Worm (Caenorhabditis elegans): ENCODE results near the gene Y59C2A.1.

DNA sequence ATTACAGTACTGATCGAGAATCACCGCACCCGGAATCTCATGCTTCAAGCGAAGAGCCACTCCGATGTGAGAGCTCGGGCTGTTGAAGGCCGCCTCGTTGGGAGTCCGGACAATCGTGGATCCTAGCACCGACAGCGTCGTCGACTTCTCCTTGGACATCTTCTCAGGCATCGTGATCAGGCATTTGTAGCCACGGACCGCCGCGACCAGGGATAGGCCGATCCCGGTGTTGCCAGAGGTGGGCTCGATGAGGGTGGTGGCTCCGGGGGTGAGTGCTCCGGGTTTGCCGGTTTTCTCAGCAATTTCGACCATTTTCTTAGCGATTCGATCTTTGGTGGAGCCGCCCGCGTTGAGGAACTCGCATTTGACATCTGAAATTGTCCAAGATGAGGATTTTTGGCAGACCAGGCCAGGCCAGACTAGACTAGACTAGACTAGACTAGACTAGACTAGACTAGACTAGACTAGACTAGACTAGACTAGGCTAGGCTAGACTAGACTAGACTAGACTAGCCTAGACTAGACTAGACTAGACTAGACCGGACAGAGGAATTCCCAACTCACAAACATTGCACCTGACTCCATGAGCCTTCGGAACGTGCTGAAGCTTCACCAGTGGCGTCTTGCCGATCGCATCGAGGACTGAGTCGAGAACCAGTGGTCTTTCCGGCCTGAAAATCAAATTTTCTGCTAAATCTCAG is 13.4 kb downstream of the Y59C2A.1 start:
- no peak for TF ChIP-seq ztf-11 (tag; optimal IDR thresholded peaks at IDR 0.05)
- no peak for TF ChIP-seq lin-13 (GFP tag; optimal IDR thresholded peaks at IDR 0.05)
- no peak for TF ChIP-seq ztf-1 (GFP tag; conservative IDR thresholded peaks at IDR 0.05)
- TF ChIP-seq elt-3 (tag; optimal IDR thresholded peaks at IDR 0.05), result no peak
- TF ChIP-seq nhr-12 (tag; optimal IDR thresholded peaks at IDR 0.05), result no peak
- TF ChIP-seq snpc-4 (tag; optimal IDR thresholded peaks at IDR 0.05), result no peak
- TF ChIP-seq fos-1 (tag; optimal IDR thresholded peaks at IDR 0.05), result no peak
- TF ChIP-seq blmp-1 (tag; optimal IDR thresholded peaks at IDR 0.05; ENCODE audit: insufficient read depth), result no peak
- TF ChIP-seq sma-3 (GFP tag; optimal IDR thresholded peaks at IDR 0.05), result no peak
